1 fruit fly cellular context compared by ENCODE assay signal in the genomic region with DNA sequence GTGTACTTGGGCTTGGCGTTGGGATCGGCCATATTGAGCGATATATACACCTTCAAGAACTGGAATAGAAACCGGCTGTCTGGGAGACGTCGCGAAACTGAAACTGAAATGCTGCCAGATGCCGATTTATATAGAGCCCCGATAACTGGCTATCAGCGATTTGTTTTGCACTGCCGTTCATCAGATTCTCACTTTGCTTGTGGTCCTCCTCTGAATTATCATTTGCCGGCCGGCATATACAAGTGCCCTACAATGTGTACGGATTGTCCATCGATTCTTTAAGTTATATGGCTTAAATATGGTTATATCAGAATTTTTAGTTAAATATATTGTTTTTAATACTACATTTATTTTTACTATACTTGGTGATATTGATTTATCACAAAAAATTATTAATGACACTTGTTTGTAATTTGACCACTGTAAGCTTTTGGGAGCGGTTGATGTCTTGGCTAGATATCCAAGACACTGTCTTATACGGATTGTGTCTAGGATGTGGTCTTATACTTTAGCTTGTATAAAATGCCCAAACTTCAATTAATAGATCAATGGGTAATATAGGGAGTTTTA.
TF ChIP-seq lines count a peak whose summit lies in the region.

A gene (minus strand): TSS at position 106 of the 570 bp plus-strand sequence.

TF ChIP-seq in whole organism, embryonic, 481 proteins besides CTCF, POLR2A, EP300 and RAD21 (continued from another document and continues in another):
- no peak for TF ChIP-seq ro (GFP tag; IDR thresholded peaks at IDR 0.05; lab: Robert Waterston, UW)
- TF ChIP-seq CG6689 (GFP tag; IDR thresholded peaks at IDR 0.05; lab: Robert Waterston, UW): peak; percentile 30; the same call in 1 of the 2 replicates
- no peak for TF ChIP-seq cato (GFP tag; optimal IDR thresholded peaks at IDR 0.05; lab: Kevin White, UChicago; ENCODE audit: borderline replicate concordance)
- no peak for TF ChIP-seq fru (optimal IDR thresholded peaks at IDR 0.05; lab: Kevin White, UChicago)
- TF ChIP-seq yki (optimal IDR thresholded peaks at IDR 0.05; lab: Kevin White, UChicago): no peak
- peak; percentile 10 for TF ChIP-seq CG4854 (GFP tag; optimal IDR thresholded peaks at IDR 0.05; lab: Kevin White, UChicago)
- no peak for TF ChIP-seq crc (GFP tag; optimal IDR thresholded peaks at IDR 0.05; lab: Kevin White, UChicago)
- no peak for TF ChIP-seq oc (tag; optimal IDR thresholded peaks at IDR 0.05; lab: Kevin White, UChicago)
- peak in 1 of 2 experiments; percentile 25 for TF ChIP-seq Hr51 (GFP tag; optimal IDR thresholded peaks at IDR 0.05; lab: Kevin White, UChicago)
- no peak for TF ChIP-seq pum (GFP tag; optimal IDR thresholded peaks at IDR 0.05; lab: Kevin White, UChicago)
- no peak for TF ChIP-seq Ets65A (GFP tag; lab: Kevin White, UChicago)
- peak; percentile 36 for TF ChIP-seq exex (tag; optimal IDR thresholded peaks at IDR 0.05; lab: Kevin White, UChicago)
- no peak for TF ChIP-seq sens (GFP tag; lab: Kevin White, UChicago)
- no peak for TF ChIP-seq Sox100B (GFP tag; optimal IDR thresholded peaks at IDR 0.05; lab: Kevin White, UChicago)
- TF ChIP-seq CG15479 (GFP tag; optimal IDR thresholded peaks at IDR 0.05; lab: Kevin White, UChicago): no peak
- no peak for TF ChIP-seq CG17802 (tag; optimal IDR thresholded peaks at IDR 0.05; lab: Kevin White, UChicago)
- no peak for TF ChIP-seq NC2β (GFP tag; optimal IDR thresholded peaks at IDR 0.05; lab: Kevin White, UChicago)
- TF ChIP-seq CG17361 (GFP tag; IDR thresholded peaks at IDR 0.05; lab: Robert Waterston, UW): no peak
- TF ChIP-seq Mes4 (GFP tag; optimal IDR thresholded peaks at IDR 0.05; lab: Kevin White, UChicago): no peak
- TF ChIP-seq Fer2 (tag; optimal IDR thresholded peaks at IDR 0.05; lab: Kevin White, UChicago): no peak
- TF ChIP-seq CG18262 (tag; optimal IDR thresholded peaks at IDR 0.05; lab: Kevin White, UChicago): no peak
- peak; percentile 63 for TF ChIP-seq CG30403 (GFP tag; optimal IDR thresholded peaks at IDR 0.05; lab: Kevin White, UChicago)
- peak; percentile 62 for TF ChIP-seq CG15514 (GFP tag; optimal IDR thresholded peaks at IDR 0.05; lab: Kevin White, UChicago)
- TF ChIP-seq CG15696 (tag; optimal IDR thresholded peaks at IDR 0.05; lab: Kevin White, UChicago): no peak
- TF ChIP-seq NK7.1 (GFP tag; optimal IDR thresholded peaks at IDR 0.05; lab: Kevin White, UChicago): no peak
- no peak for TF ChIP-seq Trl (optimal IDR thresholded peaks at IDR 0.05; lab: Kevin White, UChicago)
- TF ChIP-seq Trl (GFP tag; optimal IDR thresholded peaks at IDR 0.05; lab: Kevin White, UChicago): no peak
- no peak for TF ChIP-seq CG15073 (GFP tag; optimal IDR thresholded peaks at IDR 0.05; lab: Kevin White, UChicago)
- TF ChIP-seq MBD-R2 (GFP tag; IDR thresholded peaks at IDR 0.05; lab: Robert Waterston, UW): peak; percentile 74; the same call in 1 of the 2 replicates
- TF ChIP-seq stwl (tag; optimal IDR thresholded peaks at IDR 0.05; lab: Kevin White, UChicago): no peak
- no peak for TF ChIP-seq sqz (GFP tag; optimal IDR thresholded peaks at IDR 0.05; lab: Kevin White, UChicago)
- 0 out of 2 replicates have a peak, but pooled peaks have one; percentile 35 for TF ChIP-seq al (GFP tag; IDR thresholded peaks at IDR 0.05; lab: Robert Waterston, UW)
- no peak for TF ChIP-seq TFAM (GFP tag; optimal IDR thresholded peaks at IDR 0.05; lab: Kevin White, UChicago)
- no peak for TF ChIP-seq ac (GFP tag; optimal IDR thresholded peaks at IDR 0.05; lab: Kevin White, UChicago)
- TF ChIP-seq gfzf (GFP tag; optimal IDR thresholded peaks at IDR 0.05; lab: Kevin White, UChicago): no peak
- no peak for TF ChIP-seq bab2 (GFP tag; optimal IDR thresholded peaks at IDR 0.05; lab: Kevin White, UChicago)
- TF ChIP-seq Rx (GFP tag; IDR thresholded peaks at IDR 0.05; lab: Robert Waterston, UW): no peak
- peak; percentile 7 for TF ChIP-seq nau (GFP tag; optimal IDR thresholded peaks at IDR 0.05; lab: Kevin White, UChicago)
- no peak for TF ChIP-seq CHES-1-like (GFP tag; optimal IDR thresholded peaks at IDR 0.05; lab: Kevin White, UChicago)
- TF ChIP-seq HLH3B (GFP tag; IDR thresholded peaks at IDR 0.05; lab: Robert Waterston, UW): peak; percentile 67
- peak; percentile 59; the same call in 1 of the 2 replicates for TF ChIP-seq H2.0 (GFP tag; IDR thresholded peaks at IDR 0.05; lab: Robert Waterston, UW)
- no peak for TF ChIP-seq Opbp (GFP tag; IDR thresholded peaks at IDR 0.05; lab: Robert Waterston, UW; ENCODE audit: partially characterized antibody)
- peak; percentile 26; the same call in 1 of the 2 replicates for TF ChIP-seq lmd (GFP tag; IDR thresholded peaks at IDR 0.05; lab: Robert Waterston, UW)
- no peak for TF ChIP-seq CG30020 (tag; optimal IDR thresholded peaks at IDR 0.05; lab: Kevin White, UChicago)
- no peak for TF ChIP-seq Lim3 (GFP tag; IDR thresholded peaks at IDR 0.05; lab: Robert Waterston, UW)
- no peak for TF ChIP-seq Bgb (GFP tag; IDR thresholded peaks at IDR 0.05; lab: Robert Waterston, UW; ENCODE audit: partially characterized antibody)
- TF ChIP-seq Dip3 (GFP tag; optimal IDR thresholded peaks at IDR 0.05; lab: Kevin White, UChicago): peak; percentile 23
- no peak for TF ChIP-seq dm (GFP tag; optimal IDR thresholded peaks at IDR 0.05; lab: Kevin White, UChicago)
- no peak for TF ChIP-seq CG14965 (GFP tag; optimal IDR thresholded peaks at IDR 0.05; lab: Kevin White, UChicago; ENCODE audit: borderline replicate concordance)
- no peak for TF ChIP-seq cas (GFP tag; IDR thresholded peaks at IDR 0.05; lab: Robert Waterston, UW)
- no peak for TF ChIP-seq shn (GFP tag; optimal IDR thresholded peaks at IDR 0.05; lab: Kevin White, UChicago)
- TF ChIP-seq Deaf1 (tag; optimal IDR thresholded peaks at IDR 0.05; lab: Kevin White, UChicago): peak; percentile 29
- peak; percentile 0 for TF ChIP-seq run (tag; optimal IDR thresholded peaks at IDR 0.05; lab: Kevin White, UChicago)
- no peak for TF ChIP-seq CG32772 (GFP tag; IDR thresholded peaks at IDR 0.05; lab: Robert Waterston, UW)
- TF ChIP-seq CG5245 (GFP tag; optimal IDR thresholded peaks at IDR 0.05; lab: Kevin White, UChicago): no peak
- TF ChIP-seq E2f2 (GFP tag; IDR thresholded peaks at IDR 0.05; lab: Robert Waterston, UW): peak; percentile 43; the same call in 1 of the 2 replicates
- peak; percentile 28 for TF ChIP-seq CG4424 (GFP tag; optimal IDR thresholded peaks at IDR 0.05; lab: Kevin White, UChicago)
- TF ChIP-seq CG17359 (tag; optimal IDR thresholded peaks at IDR 0.05; lab: Kevin White, UChicago): peak; percentile 65
- TF ChIP-seq CrebB (tag; optimal IDR thresholded peaks at IDR 0.05; lab: Kevin White, UChicago): no peak
- TF ChIP-seq CG3838 (GFP tag; optimal IDR thresholded peaks at IDR 0.05; lab: Kevin White, UChicago): no peak
- TF ChIP-seq Fer1 (GFP tag; optimal IDR thresholded peaks at IDR 0.05; lab: Kevin White, UChicago): peak; percentile 75
- TF ChIP-seq CG10366 (GFP tag; IDR thresholded peaks at IDR 0.05; lab: Robert Waterston, UW): peak; percentile 44
- TF ChIP-seq CG14667 (GFP tag; IDR thresholded peaks at IDR 0.05; lab: Robert Waterston, UW): peak; percentile 46; the same call in 1 of the 2 replicates
- TF ChIP-seq PHDP (tag; optimal IDR thresholded peaks at IDR 0.05; lab: Kevin White, UChicago): peak; percentile 40
- no peak for TF ChIP-seq Hsf (GFP tag; optimal IDR thresholded peaks at IDR 0.05; lab: Kevin White, UChicago)
- TF ChIP-seq CG4617 (GFP tag; optimal IDR thresholded peaks at IDR 0.05; lab: Kevin White, UChicago; ENCODE audit: borderline replicate concordance): no peak
- TF ChIP-seq CG31441 (GFP tag; IDR thresholded peaks at IDR 0.05; lab: Robert Waterston, UW): 0 out of 2 replicates have a peak, but pooled peaks have one; percentile 11
- no peak for TF ChIP-seq toy (GFP tag; IDR thresholded peaks at IDR 0.05; lab: Robert Waterston, UW)
- TF ChIP-seq pzg (GFP tag; optimal IDR thresholded peaks at IDR 0.05; lab: Kevin White, UChicago): peak; percentile 5
- TF ChIP-seq CG13287 (GFP tag; IDR thresholded peaks at IDR 0.05; lab: Robert Waterston, UW; ENCODE audit: partially characterized antibody): no peak; the same call in 1 of the 2 replicates
- peak; percentile 7 for TF ChIP-seq HLH54F (GFP tag; optimal IDR thresholded peaks at IDR 0.05; lab: Kevin White, UChicago)
- no peak for TF ChIP-seq CG11560 (tag; IDR thresholded peaks at IDR 0.05; lab: Robert Waterston, UW)
- no peak for TF ChIP-seq CG10431 (GFP tag; optimal IDR thresholded peaks at IDR 0.05; lab: Kevin White, UChicago)
- no peak for TF ChIP-seq Dref (GFP tag; IDR thresholded peaks at IDR 0.05; lab: Robert Waterston, UW)
- no peak for TF ChIP-seq Nf-YB (GFP tag; optimal IDR thresholded peaks at IDR 0.05; lab: Kevin White, UChicago)
- no peak for TF ChIP-seq CG2202 (tag; optimal IDR thresholded peaks at IDR 0.05; lab: Kevin White, UChicago)
- TF ChIP-seq cad (GFP tag; optimal IDR thresholded peaks at IDR 0.05; lab: Kevin White, UChicago): no peak
- TF ChIP-seq onecut (GFP tag; IDR thresholded peaks at IDR 0.05; lab: Robert Waterston, UW): peak; percentile 79
- no peak for TF ChIP-seq gsb-n (tag; optimal IDR thresholded peaks at IDR 0.05; lab: Kevin White, UChicago)
- no peak for TF ChIP-seq CG8290 (GFP tag; optimal IDR thresholded peaks at IDR 0.05; lab: Kevin White, UChicago)
- TF ChIP-seq CG8290 (tag; optimal IDR thresholded peaks at IDR 0.05; lab: Kevin White, UChicago): peak in 1 of 2 experiments; percentile 32
- no peak for TF ChIP-seq Taf1 (GFP tag; IDR thresholded peaks at IDR 0.05; lab: Robert Waterston, UW)
- peak; percentile 16 for TF ChIP-seq slou (GFP tag; optimal IDR thresholded peaks at IDR 0.05; lab: Kevin White, UChicago)
- TF ChIP-seq CG15269 (tag; optimal IDR thresholded peaks at IDR 0.05; lab: Kevin White, UChicago): peak; percentile 42
- TF ChIP-seq sisA (GFP tag; IDR thresholded peaks at IDR 0.05; lab: Robert Waterston, UW): no peak
- no peak for TF ChIP-seq so (GFP tag; IDR thresholded peaks at IDR 0.05; lab: Robert Waterston, UW)
- no peak for TF ChIP-seq chn (GFP tag; optimal IDR thresholded peaks at IDR 0.05; lab: Kevin White, UChicago)
- no peak for TF ChIP-seq croc (GFP tag; conservative IDR thresholded peaks at IDR 0.05; lab: Robert Waterston, UW)
- TF ChIP-seq Nf-YC (tag; optimal IDR thresholded peaks at IDR 0.05; lab: Kevin White, UChicago): no peak
- TF ChIP-seq CG2889 (GFP tag; IDR thresholded peaks at IDR 0.05; lab: Robert Waterston, UW): 0 out of 3 replicates have a peak, but pooled peaks have one; percentile 4
- TF ChIP-seq gsb (GFP tag; IDR thresholded peaks at IDR 0.05; lab: Robert Waterston, UW): no peak
- no peak for TF ChIP-seq en (GFP tag; optimal IDR thresholded peaks at IDR 0.05; lab: Kevin White, UChicago)
- TF ChIP-seq bowl (GFP tag; IDR thresholded peaks at IDR 0.05; lab: Robert Waterston, UW): no peak
- no peak for TF ChIP-seq CG4360 (GFP tag; IDR thresholded peaks at IDR 0.05; lab: Robert Waterston, UW)
- TF ChIP-seq Atf6 (GFP tag; IDR thresholded peaks at IDR 0.05; lab: Robert Waterston, UW): peak; percentile 77
- TF ChIP-seq br (optimal IDR thresholded peaks at IDR 0.05; lab: Kevin White, UChicago): no peak
- TF ChIP-seq CG8944 (GFP tag; optimal IDR thresholded peaks at IDR 0.05; lab: Kevin White, UChicago): no peak
- no peak for TF ChIP-seq CG1602 (GFP tag; optimal IDR thresholded peaks at IDR 0.05; lab: Kevin White, UChicago)
- peak; percentile 90 for TF ChIP-seq Drgx (GFP tag; IDR thresholded peaks at IDR 0.05; lab: Robert Waterston, UW)
- TF ChIP-seq Oli (tag; optimal IDR thresholded peaks at IDR 0.05; lab: Kevin White, UChicago): no peak
- no peak for TF ChIP-seq twi (tag; optimal IDR thresholded peaks at IDR 0.05; lab: Kevin White, UChicago)
- TF ChIP-seq usp (GFP tag; optimal IDR thresholded peaks at IDR 0.05; lab: Kevin White, UChicago): no peak
- TF ChIP-seq CG12942 (GFP tag; optimal IDR thresholded peaks at IDR 0.05; lab: Kevin White, UChicago): no peak
- TF ChIP-seq gro (GFP tag; optimal IDR thresholded peaks at IDR 0.05; lab: Kevin White, UChicago): no peak
- no peak for TF ChIP-seq CG10209 (GFP tag; optimal IDR thresholded peaks at IDR 0.05; lab: Kevin White, UChicago)
- TF ChIP-seq Max (GFP tag; optimal IDR thresholded peaks at IDR 0.05; lab: Kevin White, UChicago): peak; percentile 54
- TF ChIP-seq unc-4 (GFP tag; IDR thresholded peaks at IDR 0.05; lab: Robert Waterston, UW; ENCODE audit: partially characterized antibody): no peak
- TF ChIP-seq Sox102F (GFP tag; optimal IDR thresholded peaks at IDR 0.05; lab: Kevin White, UChicago): peak; percentile 14
- no peak for TF ChIP-seq ab (GFP tag; optimal IDR thresholded peaks at IDR 0.05; lab: Kevin White, UChicago)
- TF ChIP-seq CG7745 (tag; optimal IDR thresholded peaks at IDR 0.05; lab: Kevin White, UChicago): no peak
- peak; percentile 49 for TF ChIP-seq CoRest (tag; optimal IDR thresholded peaks at IDR 0.05; lab: Kevin White, UChicago)
- no peak for TF ChIP-seq hth (optimal IDR thresholded peaks at IDR 0.05; lab: Kevin White, UChicago)
- peak; percentile 62 for TF ChIP-seq Oaz (GFP tag; IDR thresholded peaks at IDR 0.05; lab: Robert Waterston, UW)
- no peak for TF ChIP-seq CG9876 (GFP tag; optimal IDR thresholded peaks at IDR 0.05; lab: Kevin White, UChicago)
- TF ChIP-seq zfh1 (GFP tag; IDR thresholded peaks at IDR 0.05; lab: Robert Waterston, UW): peak; percentile 11; the same call in 1 of the 3 replicates
- no peak for TF ChIP-seq ato (GFP tag; IDR thresholded peaks at IDR 0.05; lab: Robert Waterston, UW; ENCODE audit: partially characterized antibody)
- no peak for TF ChIP-seq hkb (optimal IDR thresholded peaks at IDR 0.05; lab: Kevin White, UChicago)
- TF ChIP-seq hkb (GFP tag; IDR thresholded peaks at IDR 0.05; lab: Robert Waterston, UW): peak; percentile 70
- peak; percentile 83 for TF ChIP-seq Rfx (GFP tag; IDR thresholded peaks at IDR 0.05; lab: Robert Waterston, UW)
- peak; percentile 54 for TF ChIP-seq wdn (GFP tag; IDR thresholded peaks at IDR 0.05; lab: Robert Waterston, UW)
- no peak; the same call in 1 of the 2 replicates for TF ChIP-seq CG31224 (GFP tag; IDR thresholded peaks at IDR 0.05; lab: Robert Waterston, UW)
- TF ChIP-seq repo (GFP tag; optimal IDR thresholded peaks at IDR 0.05; lab: Kevin White, UChicago): no peak
- no peak for TF ChIP-seq NC2α (GFP tag; optimal IDR thresholded peaks at IDR 0.05; lab: Kevin White, UChicago)
- TF ChIP-seq p53 (GFP tag; optimal IDR thresholded peaks at IDR 0.05; lab: Kevin White, UChicago): no peak
- peak; percentile 69 for TF ChIP-seq CG3281 (GFP tag; optimal IDR thresholded peaks at IDR 0.05; lab: Kevin White, UChicago)
- TF ChIP-seq esg (GFP tag; conservative IDR thresholded peaks at IDR 0.05; lab: Robert Waterston, UW): peak; percentile 29; the same call in 1 of the 2 replicates
- peak; percentile 28; the same call in 1 of the 3 replicates for TF ChIP-seq B-H1 (GFP tag; IDR thresholded peaks at IDR 0.05; lab: Robert Waterston, UW)
